Fruit fly (Drosophila melanogaster) whole organism, embryonic: ENCODE measurements around the gene CG8892.

Experiments used
- CG1024 ChIP-seq: fragments of 200-800 bp; sonication (Bioruptor generic); IDR thresholded peaks from 2 replicates; pipeline ENCODE4 v1.3.6; 2022; ENCODE audit warnings: missing biosample characterization, missing genetic modification characterization
- CG12071 ChIP-seq: fragments of 200-800 bp; sonication (Bioruptor generic); optimal IDR thresholded peaks from 3 replicates; lab custom pipeline; 2018; ENCODE audit warnings: missing biosample characterization, mild to moderate bottlenecking, missing genetic modification characterization
- CG13424 ChIP-seq: fragments of 200-800 bp; sonication (Bioruptor generic); optimal IDR thresholded peaks from 2 replicates; lab custom pipeline; 2019; ENCODE audit warnings: missing biosample characterization, mild to moderate bottlenecking, missing genetic modification characterization, moderate library complexity
- CG13775 ChIP-seq: fragments of 200-800 bp; sonication (Bioruptor generic); optimal IDR thresholded peaks from 3 replicates; lab custom pipeline; 2017; ENCODE audit warnings: missing biosample characterization, mild to moderate bottlenecking, missing genetic modification characterization
- CG14667 ChIP-seq: fragments of 200-800 bp; sonication (Bioruptor generic); IDR thresholded peaks from 2 replicates; pipeline ENCODE4 v1.3.6; 2022; ENCODE audit warnings: missing biosample characterization, missing genetic modification characterization
- CG15479 ChIP-seq: fragments of 200-800 bp; sonication (Bioruptor generic); optimal IDR thresholded peaks from 3 replicates; lab custom pipeline; 2019; ENCODE audit warnings: missing biosample characterization, mild to moderate bottlenecking, missing genetic modification characterization, moderate library complexity
- CG15696 ChIP-seq: fragments of 200-800 bp; sonication (Bioruptor generic); optimal IDR thresholded peaks from 2 replicates; lab custom pipeline; 2019; ENCODE audit warnings: missing biosample characterization, mild to moderate bottlenecking, missing genetic modification characterization, moderate library complexity
- CG2120 ChIP-seq: fragments of 200-800 bp; sonication (Bioruptor generic); optimal IDR thresholded peaks from 3 replicates; lab custom pipeline; 2016; ENCODE audit warnings: missing biosample characterization, missing genetic modification characterization
- CG2712 ChIP-seq: fragments of 200-800 bp; optimal IDR thresholded peaks from 3 replicates; lab custom pipeline; 2019; ENCODE audit warnings: missing biosample characterization, mild to moderate bottlenecking, missing genetic modification characterization, moderate library complexity
- CG31441 ChIP-seq: fragments of 200-800 bp; sonication (Bioruptor generic); IDR thresholded peaks from 2 replicates; pipeline ENCODE4 v1.3.6; 2022; ENCODE audit warnings: missing biosample characterization, missing genetic modification characterization
- CG3281 ChIP-seq: fragments of 200-800 bp; sonication (Bioruptor generic); optimal IDR thresholded peaks from 3 replicates; lab custom pipeline; 2017; ENCODE audit warnings: missing biosample characterization, mild to moderate bottlenecking, missing genetic modification characterization
- CG34224 ChIP-seq: fragments of 200-800 bp; sonication (Bioruptor generic); IDR thresholded peaks from 3 replicates; pipeline ENCODE4 v1.3.6; 2022; ENCODE audit warnings: missing biosample characterization, missing genetic modification characterization; ENCODE audit not compliant: partially characterized antibody
- CG3995 ChIP-seq: fragments of 200-800 bp; sonication (Bioruptor generic); optimal IDR thresholded peaks from 3 replicates; lab custom pipeline; 2016; ENCODE audit warnings: missing biosample characterization, missing genetic modification characterization
- CG4617 ChIP-seq: fragments of 200-800 bp; sonication (Bioruptor generic); optimal IDR thresholded peaks from 3 replicates; lab custom pipeline; 2016; ENCODE audit warnings: missing biosample characterization, missing genetic modification characterization, borderline replicate concordance
- CG6683 ChIP-seq: fragments of 200-800 bp; sonication (Bioruptor generic); optimal IDR thresholded peaks from 2 replicates; lab custom pipeline; 2017; ENCODE audit warnings: missing biosample characterization, mild to moderate bottlenecking, missing genetic modification characterization, missing genetic modification reagents
- CG7556 ChIP-seq: fragments of 200-800 bp; sonication (Bioruptor generic); optimal IDR thresholded peaks from 2 replicates; lab custom pipeline; 2017; ENCODE audit warnings: missing biosample characterization, mild to moderate bottlenecking, missing genetic modification characterization
- CG7745 ChIP-seq: fragments of 200-800 bp; sonication (Bioruptor generic); optimal IDR thresholded peaks from 2 replicates; lab custom pipeline; 2018; ENCODE audit warnings: missing biosample characterization, mild to moderate bottlenecking, missing genetic modification characterization, moderate library complexity
- CG8281 ChIP-seq: fragments of 200-800 bp; sonication (Bioruptor generic); optimal IDR thresholded peaks from 2 replicates; lab custom pipeline; 2018; ENCODE audit warnings: missing biosample characterization, mild to moderate bottlenecking, missing genetic modification characterization, moderate library complexity
- CG8388 ChIP-seq: fragments of 200-800 bp; sonication (Bioruptor generic); optimal IDR thresholded peaks from 2 replicates; lab custom pipeline; 2019; ENCODE audit warnings: missing biosample characterization, mild to moderate bottlenecking, missing genetic modification characterization, moderate library complexity
- CG9817 ChIP-seq: fragments of 200-800 bp; sonication (Bioruptor generic); optimal IDR thresholded peaks from 2 replicates; lab custom pipeline; 2018; ENCODE audit warnings: missing biosample characterization, mild to moderate bottlenecking, missing genetic modification characterization, moderate library complexity
- CHES-1-like ChIP-seq: fragments of 200-800 bp; sonication (Bioruptor generic); optimal IDR thresholded peaks from 2 replicates; lab custom pipeline; 2016; ENCODE audit warnings: missing biosample characterization, missing genetic modification characterization
- CTCF ChIP-seq: fragments of 200-800 bp; sonication (Bioruptor generic); optimal IDR thresholded peaks from 2 replicates; lab custom pipeline; 2017; ENCODE audit warnings: missing biosample characterization, mild to moderate bottlenecking, missing genetic modification characterization, moderate library complexity
- CrebB ChIP-seq: fragments of 200-800 bp; sonication (Bioruptor generic); optimal IDR thresholded peaks from 3 replicates; lab custom pipeline; 2018; ENCODE audit warnings: missing biosample characterization, mild to moderate bottlenecking, missing genetic modification characterization
- D19B ChIP-seq: fragments of 200-800 bp; sonication (Bioruptor generic); optimal IDR thresholded peaks from 2 replicates; lab custom pipeline; 2017; ENCODE audit warnings: missing biosample characterization, mild to moderate bottlenecking, missing genetic modification characterization
- Dip2 ChIP-seq: fragments of 200-800 bp; sonication (Bioruptor generic); IDR thresholded peaks from 2 replicates; pipeline ENCODE4 v1.3.6; 2022; ENCODE audit warnings: missing biosample characterization, missing genetic modification characterization
- Dll ChIP-seq: fragments of 200-800 bp; sonication (Bioruptor generic); IDR thresholded peaks from 4 replicates; pipeline ENCODE4 v1.3.6; 2022; ENCODE audit warnings: missing biosample characterization, missing genetic modification characterization; ENCODE audit not compliant: partially characterized antibody
- Eip74EF ChIP-seq, 2 experiments: fragments of 200-800 bp in 1 of 2; fragments of >200 bp in 1 of 2; sonication (Bioruptor generic) in 1 of 2; optimal IDR thresholded peaks; 2 replicates each; lab custom pipeline; 2017 to 2019; ENCODE audit warnings: missing biosample characterization in 2 of 2, missing genetic modification characterization in 2 of 2, mild to moderate bottlenecking in 1 of 2, moderate library complexity in 1 of 2
- Fer1 ChIP-seq: fragments of 200-800 bp; sonication (Bioruptor generic); optimal IDR thresholded peaks from 2 replicates; lab custom pipeline; 2017; ENCODE audit warnings: missing biosample characterization, mild to moderate bottlenecking, missing genetic modification characterization
- HLH54F ChIP-seq: fragments of 200-800 bp; sonication (Bioruptor generic); optimal IDR thresholded peaks from 3 replicates; lab custom pipeline; 2016; ENCODE audit warnings: missing biosample characterization, missing genetic modification characterization
- HmgZ ChIP-seq: fragments of 200-800 bp; sonication (Bioruptor generic); optimal IDR thresholded peaks from 2 replicates; lab custom pipeline; 2018; ENCODE audit warnings: missing biosample characterization, mild to moderate bottlenecking, missing genetic modification characterization
- Jarid2 ChIP-seq: fragments of 200-800 bp; sonication (Bioruptor generic); optimal IDR thresholded peaks from 3 replicates; lab custom pipeline; 2017; ENCODE audit warnings: mild to moderate bottlenecking, missing biosample characterization, missing genetic modification reagents, missing genetic modification characterization
- MESR4 ChIP-seq: fragments of 200-800 bp; sonication (Bioruptor generic); optimal IDR thresholded peaks from 2 replicates; lab custom pipeline; 2018; ENCODE audit warnings: missing biosample characterization, mild to moderate bottlenecking, missing genetic modification characterization, moderate library complexity
- Mad ChIP-seq: fragments of 200-800 bp; sonication (Bioruptor generic); optimal IDR thresholded peaks from 2 replicates; lab custom pipeline; 2016; ENCODE audit warnings: missing biosample characterization, missing genetic modification characterization
- Nf-YC ChIP-seq: fragments of 200-800 bp; optimal IDR thresholded peaks from 3 replicates; lab custom pipeline; 2019; ENCODE audit warnings: missing biosample characterization, mild to moderate bottlenecking, missing genetic modification characterization, moderate library complexity
- Six4 ChIP-seq: fragments of 200-800 bp; sonication (Bioruptor generic); optimal IDR thresholded peaks from 2 replicates; lab custom pipeline; 2016; ENCODE audit warnings: missing biosample characterization, missing genetic modification characterization
- Sox100B ChIP-seq: fragments of 200-800 bp; sonication (Bioruptor generic); optimal IDR thresholded peaks from 3 replicates; lab custom pipeline; 2018; ENCODE audit warnings: missing biosample characterization, mild to moderate bottlenecking, missing genetic modification characterization
- TFAM ChIP-seq: fragments of 200-800 bp; sonication (Bioruptor generic); optimal IDR thresholded peaks from 2 replicates; lab custom pipeline; 2017; ENCODE audit warnings: missing biosample characterization, missing genetic modification characterization, inconsistent platforms
- abd-A ChIP-seq: fragments of 200-800 bp; sonication (Bioruptor generic); optimal IDR thresholded peaks from 3 replicates; lab custom pipeline; 2019; ENCODE audit warnings: missing biosample characterization, mild to moderate bottlenecking, missing genetic modification characterization, moderate library complexity
- bsh ChIP-seq, 2 experiments: fragments of 200-800 bp; sonication (Bioruptor generic); optimal IDR thresholded peaks; 2 replicates each; lab custom pipeline; 2017 to 2018; ENCODE audit warnings: mild to moderate bottlenecking in 2 of 2, missing biosample characterization in 2 of 2, missing genetic modification characterization in 2 of 2, moderate library complexity in 1 of 2
- emc ChIP-seq: fragments of 200-800 bp; sonication (Bioruptor generic); optimal IDR thresholded peaks from 2 replicates; lab custom pipeline; 2016; ENCODE audit warnings: missing biosample characterization, missing genetic modification characterization
- grau ChIP-seq: fragments of 200-800 bp; optimal IDR thresholded peaks from 3 replicates; lab custom pipeline; 2019; ENCODE audit warnings: missing biosample characterization, mild to moderate bottlenecking, missing genetic modification characterization, moderate library complexity
- nerfin-1 ChIP-seq: fragments of 200-800 bp; sonication (Bioruptor generic); optimal IDR thresholded peaks from 3 replicates; lab custom pipeline; 2019; ENCODE audit warnings: missing biosample characterization, mild to moderate bottlenecking, missing genetic modification characterization, moderate library complexity
- pzg ChIP-seq: fragments of 200-800 bp; sonication (Bioruptor generic); optimal IDR thresholded peaks from 3 replicates; lab custom pipeline; 2018; ENCODE audit warnings: missing biosample characterization, mild to moderate bottlenecking, missing genetic modification characterization, moderate library complexity
- schlank ChIP-seq: fragments of 200-800 bp; sonication (Bioruptor generic); optimal IDR thresholded peaks from 2 replicates; lab custom pipeline; 2018; ENCODE audit warnings: missing biosample characterization, mild to moderate bottlenecking, missing genetic modification characterization
- sqz ChIP-seq: fragments of 200-800 bp; sonication (Bioruptor generic); optimal IDR thresholded peaks from 3 replicates; lab custom pipeline; 2018; ENCODE audit warnings: missing biosample characterization, mild to moderate bottlenecking, missing genetic modification characterization
- stwl ChIP-seq: fragments of 200-800 bp; sonication (Bioruptor generic); optimal IDR thresholded peaks from 3 replicates; lab custom pipeline; 2018; ENCODE audit warnings: missing biosample characterization, mild to moderate bottlenecking, missing genetic modification characterization, moderate library complexity
- sug ChIP-seq: fragments of 200-800 bp; optimal IDR thresholded peaks from 2 replicates; lab custom pipeline; 2019; ENCODE audit warnings: missing biosample characterization, mild to moderate bottlenecking, missing genetic modification characterization, moderate library complexity
- wdn ChIP-seq: fragments of 200-800 bp; sonication (Bioruptor generic); IDR thresholded peaks from 2 replicates; pipeline ENCODE4 v1.3.6; 2022; ENCODE audit warnings: missing biosample characterization, missing genetic modification characterization

Gene CG8892

dm6 chr2L:4973731-4974415, 7.5 kb downstream of the CG8892 start, which contains the start of gene mRpL28 (continued):
- TF ChIP-seq schlank, result no peak
- no peak for TF ChIP-seq nerfin-1 (tag; lab: Kevin White, UChicago)
- TF ChIP-seq CG31441, result no peak
- TF ChIP-seq CG13424, result peak; percentile 44
- TF ChIP-seq bsh (GFP tag; optimal IDR thresholded peaks at IDR 0.05; lab: Kevin White, UChicago), result peak in 1 of 2 experiments; percentile 18
- peak; percentile 46 for TF ChIP-seq CG3281 (GFP tag; lab: Kevin White, UChicago)
- peak; percentile 18 for TF ChIP-seq Mad
- peak; percentile 40 for TF ChIP-seq Nf-YC (tag; lab: Kevin White, UChicago)
- peak; percentile 92 for TF ChIP-seq stwl (tag; lab: Kevin White, UChicago)
- TF ChIP-seq CG15696 (tag; lab: Kevin White, UChicago), result no peak
- peak; percentile 37 for TF ChIP-seq grau (tag; lab: Kevin White, UChicago)
- peak; percentile 48 for TF ChIP-seq sug (tag; lab: Kevin White, UChicago)
- peak; percentile 57 for TF ChIP-seq HmgZ (tag; lab: Kevin White, UChicago)
- peak; percentile 46; the same call in 1 of the 4 replicates for TF ChIP-seq Dll (GFP tag; lab: Robert Waterston, UW)
- peak in 1 of 2 experiments; percentile 38 for TF ChIP-seq Eip74EF (GFP tag; optimal IDR thresholded peaks at IDR 0.05; lab: Kevin White, UChicago)
- no peak for TF ChIP-seq CG8281 (tag; lab: Kevin White, UChicago)
- TF ChIP-seq CG1024 (GFP tag; lab: Robert Waterston, UW), result no peak
- TF ChIP-seq CG15479 (GFP tag; lab: Kevin White, UChicago), result peak; percentile 7
- peak; percentile 41 for TF ChIP-seq CG2712 (tag; lab: Kevin White, UChicago)
- no peak for TF ChIP-seq CG13775 (GFP tag; lab: Kevin White, UChicago)
- peak; percentile 27 for TF ChIP-seq HLH54F
- no peak for TF ChIP-seq CG14667 (GFP tag; lab: Robert Waterston, UW)
- no peak for TF ChIP-seq Dip2
- peak; percentile 71 for TF ChIP-seq CG34224 (GFP tag; lab: Robert Waterston, UW)
- no peak for TF ChIP-seq Six4 (GFP tag; lab: Kevin White, UChicago)
- no peak for TF ChIP-seq emc (GFP tag; lab: Kevin White, UChicago)
- peak; percentile 58 for TF ChIP-seq CG2120 (GFP tag; lab: Kevin White, UChicago)
- TF ChIP-seq CG3995 (GFP tag; lab: Kevin White, UChicago), result peak; percentile 29
- no peak for TF ChIP-seq CG12071 (GFP tag; lab: Kevin White, UChicago)
- no peak for TF ChIP-seq CG7556 (GFP tag; lab: Kevin White, UChicago)
- peak; percentile 3 for TF ChIP-seq CTCF (GFP tag; lab: Kevin White, UChicago)
- no peak for TF ChIP-seq sqz (GFP tag; lab: Kevin White, UChicago)
- TF ChIP-seq abd-A (tag; lab: Kevin White, UChicago), result no peak
- TF ChIP-seq CHES-1-like (GFP tag; lab: Kevin White, UChicago), result peak; percentile 27
- peak; percentile 87 for TF ChIP-seq MESR4 (GFP tag; lab: Kevin White, UChicago)
- TF ChIP-seq Jarid2 (GFP tag; lab: Kevin White, UChicago), result no peak
- no peak for TF ChIP-seq CG7745
- TF ChIP-seq TFAM (GFP tag; lab: Kevin White, UChicago), result no peak
- no peak for TF ChIP-seq CG8388
- TF ChIP-seq Fer1 (GFP tag; lab: Kevin White, UChicago), result peak; percentile 50
- TF ChIP-seq CG9817 (tag; lab: Kevin White, UChicago), result no peak
- TF ChIP-seq CG6683 (GFP tag; lab: Kevin White, UChicago), result peak; percentile 20
- TF ChIP-seq wdn (GFP tag; lab: Robert Waterston, UW), result no peak
- TF ChIP-seq CG4617 (GFP tag; lab: Kevin White, UChicago), result peak; percentile 54
- no peak for TF ChIP-seq Sox100B (GFP tag; lab: Kevin White, UChicago)
- no peak for TF ChIP-seq CrebB (tag; lab: Kevin White, UChicago)
- TF ChIP-seq D19B (GFP tag; lab: Kevin White, UChicago), result no peak
- peak; percentile 44 for TF ChIP-seq pzg (GFP tag; lab: Kevin White, UChicago)
